Fruit fly (Drosophila melanogaster): ENCODE results near the gene CG16812.

Gene CG16812

DNA sequence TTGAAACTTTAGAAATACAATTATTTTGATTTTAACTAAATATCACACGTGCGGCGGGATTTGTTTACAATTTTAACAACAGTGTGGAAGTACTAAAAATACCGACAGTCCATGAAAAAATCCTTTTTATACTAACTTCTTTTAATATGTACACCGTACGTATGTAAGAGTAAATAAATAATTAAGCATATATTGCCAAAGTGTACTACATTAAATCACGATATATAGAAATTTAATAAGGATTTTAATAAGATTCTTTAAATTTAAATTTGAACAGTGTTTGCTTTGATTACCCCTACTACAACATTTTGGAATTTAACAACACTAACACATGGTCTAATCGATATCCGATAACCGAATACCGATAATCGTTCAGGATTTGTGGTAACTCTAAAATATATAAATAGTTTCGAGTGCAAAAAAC, at the start of gene CG16812, which contains the start of gene Ski6:
CG16812 (plus strand) TSS at position 363 of the 424 bp plus-strand sequence.
Ski6 (minus strand) TSS at position 205 of the 424 bp plus-strand sequence.
- no peak for TF ChIP-seq CG8478 (optimal IDR thresholded peaks at IDR 0.05)
- no peak for TF ChIP-seq CTCF (optimal IDR thresholded peaks at IDR 0.05)

DNA sequence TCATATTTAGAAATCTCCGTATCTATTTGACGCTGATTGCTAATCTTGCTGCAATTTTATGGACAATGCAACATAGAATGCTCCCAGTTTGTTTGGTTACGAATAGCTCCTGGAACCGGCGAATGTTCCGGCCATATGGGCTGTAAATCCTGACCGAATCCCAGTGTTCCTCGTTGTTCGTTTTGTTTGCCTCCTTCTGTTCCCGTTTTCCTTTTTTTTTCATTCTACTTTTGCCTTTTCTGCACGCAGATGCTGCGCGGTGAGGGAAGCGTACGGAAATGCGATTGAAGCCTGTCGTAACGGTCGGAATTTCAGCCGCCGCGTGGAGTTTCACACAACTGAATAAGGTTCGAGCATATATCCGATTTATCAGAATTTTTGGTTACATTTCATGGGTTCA, 46.3 kb upstream of the CG16812 start, which contains the start of gene CG43925:
CG43925 (plus strand) TSS at position 301 of the 400 bp plus-strand sequence.
- TF ChIP-seq CTCF (optimal IDR thresholded peaks at IDR 0.05): no peak
- no peak for TF ChIP-seq CG8478 (optimal IDR thresholded peaks at IDR 0.05)

DNA sequence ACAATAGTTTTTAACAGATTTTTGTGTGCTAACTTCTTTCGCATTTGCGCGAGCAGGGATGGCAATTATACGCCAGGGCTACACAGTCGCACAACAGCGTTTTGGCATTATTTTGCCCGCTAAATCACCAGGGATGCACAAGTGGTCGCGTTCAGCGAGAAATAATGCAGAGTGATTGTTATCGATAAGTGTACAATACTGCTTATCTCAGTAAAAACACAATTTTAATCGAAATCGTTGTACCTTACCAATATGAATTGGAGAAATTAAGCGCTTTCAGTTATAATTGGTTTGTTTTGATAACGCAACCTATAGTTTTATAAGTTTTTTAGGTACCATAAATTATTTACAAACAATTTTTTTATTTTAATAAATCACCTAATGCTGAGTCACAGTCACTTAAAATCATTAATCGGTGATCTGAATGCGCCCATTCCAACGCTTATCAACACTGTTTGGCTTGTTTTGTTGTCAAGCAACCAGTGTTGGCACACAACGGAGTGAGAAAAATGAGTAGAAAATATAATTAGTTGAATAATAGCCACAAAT, 45.6 kb upstream of the CG16812 start, which contains the start of the genes Sfmbt and CG5439:
Sfmbt (minus strand) TSS at position 85 of the 549 bp plus-strand sequence.
CG5439 (plus strand) TSS at position 450 of the 549 bp plus-strand sequence.
- TF ChIP-seq CG8478 (optimal IDR thresholded peaks at IDR 0.05) (no peak), CTCF (optimal IDR thresholded peaks at IDR 0.05) (peak in 1 of 2 experiments; percentile 9)

- no peak for TF ChIP-seq CTCF (optimal IDR thresholded peaks at IDR 0.05)
- no peak for TF ChIP-seq CG8478 (optimal IDR thresholded peaks at IDR 0.05)
Measured at dm6 chr2L:13179095-13179494, 43.3 kb upstream of the CG16812 start, which contains the start of gene Alg7. Alg7 (plus strand) TSS chr2L:13179247.

DNA sequence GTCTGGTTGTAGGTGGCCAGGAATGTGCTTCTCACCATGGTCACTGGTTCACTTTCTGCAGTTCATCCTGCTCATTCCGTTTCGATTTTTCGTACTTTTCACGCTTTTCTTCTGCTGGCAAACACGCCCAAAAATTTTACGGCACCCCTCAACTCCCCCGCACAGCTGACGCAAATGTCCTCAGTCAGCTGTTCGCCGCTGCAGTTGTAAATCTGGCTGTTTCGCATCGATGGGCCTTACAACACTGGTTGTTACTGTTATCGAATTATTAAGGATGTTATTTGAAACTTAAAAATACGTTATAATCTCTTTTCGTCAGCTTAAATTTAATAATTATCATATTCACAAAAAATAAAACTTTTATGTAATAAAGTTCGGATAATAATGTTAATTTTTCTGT, 40.0 kb upstream of the CG16812 start, which contains the start of gene Mgat3:
Mgat3 (minus strand) TSS at position 182 of the 400 bp plus-strand sequence.
- no peak for TF ChIP-seq CG8478 (optimal IDR thresholded peaks at IDR 0.05)
- no peak for TF ChIP-seq CTCF (optimal IDR thresholded peaks at IDR 0.05)

dm6 chr2L:13183150-13183549, 39.2 kb upstream of the CG16812 start, which contains the start of gene Rsph1:
Rsph1 (plus strand) TSS chr2L:13183450.
- TF ChIP-seq CG8478 (optimal IDR thresholded peaks at IDR 0.05) (no peak), CTCF (optimal IDR thresholded peaks at IDR 0.05) (no peak)

- TF ChIP-seq CG8478 (optimal IDR thresholded peaks at IDR 0.05) (no peak), CTCF (optimal IDR thresholded peaks at IDR 0.05) (no peak)
Measured at dm6 chr2L:13190534-13190933, 31.9 kb upstream of the CG16812 start.

DNA sequence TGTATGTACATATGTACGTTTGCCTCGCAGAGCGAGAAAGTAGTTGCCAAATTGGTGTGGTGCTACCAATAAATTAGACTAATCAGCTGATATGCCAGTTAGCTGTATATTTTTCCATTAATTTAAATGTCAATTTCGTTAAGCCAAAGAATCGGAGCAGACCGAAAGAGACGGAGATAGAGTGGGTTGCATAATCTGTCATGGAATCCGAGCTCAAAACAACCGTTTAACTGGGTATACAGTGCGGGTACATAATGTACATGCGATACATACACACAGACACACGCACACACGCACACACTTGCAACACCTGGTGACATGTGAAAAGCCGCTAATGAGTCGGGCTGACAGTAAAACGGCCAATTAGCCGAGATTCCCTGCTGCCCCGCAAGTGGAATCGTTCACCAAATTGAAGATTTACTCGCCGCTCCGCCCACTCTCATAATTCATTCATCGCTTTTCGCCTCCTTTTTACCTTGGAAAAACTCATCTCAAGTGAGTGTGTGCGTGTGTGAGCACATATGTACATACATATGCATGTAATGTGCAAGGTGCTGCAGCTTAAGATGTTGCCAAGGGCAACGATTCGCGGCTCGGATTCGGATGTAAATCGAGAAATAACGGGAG, 31.2 kb upstream of the CG16812 start:
- TF ChIP-seq CTCF (optimal IDR thresholded peaks at IDR 0.05) (no peak), CG8478 (optimal IDR thresholded peaks at IDR 0.05) (no peak)

DNA sequence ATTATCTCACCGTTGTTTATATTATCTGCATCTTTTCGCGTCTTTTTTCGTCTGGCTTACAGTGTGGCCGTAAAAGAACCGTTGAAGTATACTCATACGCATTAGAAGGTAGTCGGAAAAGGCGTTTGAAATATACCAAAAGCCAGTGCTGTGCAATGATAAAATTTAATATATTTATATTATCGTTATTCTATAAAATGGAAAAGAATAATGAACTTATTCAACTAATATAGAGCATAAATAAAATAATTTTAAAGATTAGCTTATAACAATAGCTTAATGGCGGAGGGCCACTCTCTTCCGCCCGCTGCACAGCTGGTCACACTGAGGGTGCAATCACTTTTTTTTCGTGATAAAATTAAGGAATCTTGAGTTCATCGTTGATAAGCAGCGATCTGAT, 30.5 kb upstream of the CG16812 start, which contains the start of the genes CG16974 and Edem2:
CG16974 (minus strand) TSS at position 86 of the 400 bp plus-strand sequence.
Edem2 (plus strand) TSS at position 308 of the 400 bp plus-strand sequence.
- TF ChIP-seq CTCF (optimal IDR thresholded peaks at IDR 0.05) (no peak), CG8478 (optimal IDR thresholded peaks at IDR 0.05) (no peak)

- TF ChIP-seq CG8478 (optimal IDR thresholded peaks at IDR 0.05): no peak
- TF ChIP-seq CTCF (optimal IDR thresholded peaks at IDR 0.05): no peak
Measured at dm6 chr2L:13195822-13196221, 26.6 kb upstream of the CG16812 start.

- TF ChIP-seq CG8478 (optimal IDR thresholded peaks at IDR 0.05) (no peak), CTCF (optimal IDR thresholded peaks at IDR 0.05) (no peak)
Measured at dm6 chr2L:13202960-13203436, 19.4 kb upstream of the CG16812 start, which contains the start of gene CG16972. CG16972 (minus strand) TSS chr2L:13203295.

- no peak for TF ChIP-seq CTCF (optimal IDR thresholded peaks at IDR 0.05)
- no peak for TF ChIP-seq CG8478 (optimal IDR thresholded peaks at IDR 0.05)
Measured at dm6 chr2L:13203437-13204137, 18.8 kb upstream of the CG16812 start, which contains the start of gene Pect. Pect (plus strand) TSS chr2L:13203762.

DNA sequence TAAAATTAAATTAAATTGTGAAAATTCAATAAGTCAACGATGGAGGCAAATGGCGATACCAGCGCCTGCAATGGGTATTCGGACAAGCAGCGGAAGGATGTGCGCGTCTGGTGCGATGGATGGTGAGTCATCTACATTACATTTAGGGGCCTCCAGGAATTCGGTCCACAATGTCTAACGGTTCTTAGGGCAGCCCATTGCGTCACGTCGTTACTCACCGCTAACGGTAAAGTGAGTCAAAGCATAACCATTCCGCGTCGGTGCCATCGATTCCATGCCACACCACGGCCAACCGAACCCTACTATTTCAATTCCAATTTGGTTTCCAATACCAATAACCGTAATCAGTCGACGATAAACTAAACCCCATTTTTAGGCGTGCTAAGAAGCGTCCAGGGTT, 18.2 kb upstream of the CG16812 start:
- no peak for TF ChIP-seq CTCF (optimal IDR thresholded peaks at IDR 0.05)
- TF ChIP-seq CG8478 (optimal IDR thresholded peaks at IDR 0.05): no peak

dm6 chr2L:13205256-13205655, 17.1 kb upstream of the CG16812 start:
- TF ChIP-seq CTCF (optimal IDR thresholded peaks at IDR 0.05): no peak

dm6 chr2L:13206077-13206668, 16.2 kb upstream of the CG16812 start:
- TF ChIP-seq CG8478 (optimal IDR thresholded peaks at IDR 0.05) (no peak), CTCF (optimal IDR thresholded peaks at IDR 0.05) (no peak)
